Fruit fly (Drosophila melanogaster) whole organism, embryonic: ENCODE measurements around the gene pes.

ENCODE experiments used
- Atf6 ChIP-seq: fragments of 200-800 bp; sonication (Bioruptor generic); IDR thresholded peaks from 2 replicates; pipeline ENCODE4 v1.3.6; 2022; ENCODE audit warnings: missing biosample characterization, missing genetic modification characterization
- CG10321 ChIP-seq: fragments of 200-800 bp; sonication (Bioruptor generic); IDR thresholded peaks from 2 replicates; pipeline ENCODE4 v1.3.6; 2022; ENCODE audit warnings: missing biosample characterization, missing genetic modification characterization
- CG10431 ChIP-seq: fragments of 200-800 bp; sonication (Bioruptor generic); optimal IDR thresholded peaks from 3 replicates; lab custom pipeline; 2018; ENCODE audit warnings: missing biosample characterization, mild to moderate bottlenecking, missing genetic modification characterization
- CG12659 ChIP-seq: fragments of 200-800 bp; sonication (Bioruptor generic); optimal IDR thresholded peaks from 3 replicates; lab custom pipeline; 2017; ENCODE audit warnings: mild to moderate bottlenecking, missing biosample characterization, missing genetic modification reagents, missing genetic modification characterization
- CG12769 ChIP-seq: fragments of 200-800 bp; sonication (Bioruptor generic); optimal IDR thresholded peaks from 2 replicates; lab custom pipeline; 2019; ENCODE audit warnings: missing biosample characterization, mild to moderate bottlenecking, missing genetic modification characterization, moderate library complexity
- CG13296 ChIP-seq: fragments of 200-800 bp; sonication (Bioruptor generic); optimal IDR thresholded peaks from 3 replicates; lab custom pipeline; 2018; ENCODE audit warnings: missing biosample characterization, mild to moderate bottlenecking, missing genetic modification characterization
- CG16779 ChIP-seq: fragments of 200-800 bp; sonication (Bioruptor generic); IDR thresholded peaks from 2 replicates; pipeline ENCODE4 v1.3.6; 2022; ENCODE audit warnings: missing biosample characterization, missing genetic modification characterization
- CG18599 ChIP-seq: fragments of 200-800 bp; sonication (Bioruptor generic); optimal IDR thresholded peaks from 3 replicates; lab custom pipeline; 2017; ENCODE audit warnings: missing biosample characterization, missing genetic modification characterization, mild to moderate bottlenecking, moderate library complexity, missing genetic modification reagents
- CG2202 ChIP-seq: fragments of 200-800 bp; sonication (Bioruptor generic); optimal IDR thresholded peaks from 2 replicates; lab custom pipeline; 2018; ENCODE audit warnings: missing biosample characterization, mild to moderate bottlenecking, missing genetic modification characterization
- CG30403 ChIP-seq: fragments of 200-800 bp; sonication (Bioruptor generic); optimal IDR thresholded peaks from 3 replicates; lab custom pipeline; 2016; ENCODE audit warnings: missing biosample characterization, missing genetic modification characterization
- CG3281 ChIP-seq: fragments of 200-800 bp; sonication (Bioruptor generic); optimal IDR thresholded peaks from 3 replicates; lab custom pipeline; 2017; ENCODE audit warnings: missing biosample characterization, mild to moderate bottlenecking, missing genetic modification characterization
- CG42726 ChIP-seq: fragments of 200-800 bp; sonication (Bioruptor generic); IDR thresholded peaks from 2 replicates; pipeline ENCODE4 v1.3.6; 2022; ENCODE audit warnings: missing biosample characterization, missing genetic modification characterization; ENCODE audit not compliant: partially characterized antibody
- CG4424 ChIP-seq: fragments of 200-800 bp; sonication (Bioruptor generic); optimal IDR thresholded peaks from 3 replicates; lab custom pipeline; 2016; ENCODE audit warnings: missing biosample characterization, missing genetic modification characterization
- CG4707 ChIP-seq: fragments of 200-800 bp; sonication (Bioruptor generic); optimal IDR thresholded peaks from 2 replicates; lab custom pipeline; 2018; ENCODE audit warnings: missing biosample characterization, mild to moderate bottlenecking, missing genetic modification characterization, moderate library complexity
- CG5180 ChIP-seq: fragments of 200-800 bp; sonication (Bioruptor generic); optimal IDR thresholded peaks from 3 replicates; lab custom pipeline; 2017; ENCODE audit warnings: missing biosample characterization, missing genetic modification characterization, mild to moderate bottlenecking, moderate library complexity, missing genetic modification reagents
- CG6854 ChIP-seq: fragments of 200-800 bp; sonication (Bioruptor generic); optimal IDR thresholded peaks from 3 replicates; lab custom pipeline; 2017; ENCODE audit warnings: missing biosample characterization, mild to moderate bottlenecking, missing genetic modification characterization
- CG7786 ChIP-seq: fragments of 200-800 bp; sonication (Bioruptor generic); optimal IDR thresholded peaks from 2 replicates; lab custom pipeline; 2016; ENCODE audit warnings: missing biosample characterization, missing genetic modification characterization
- CG7963 ChIP-seq: fragments of 200-800 bp; sonication (Bioruptor generic); IDR thresholded peaks from 3 replicates; pipeline ENCODE4 v1.3.6; 2022; ENCODE audit warnings: missing biosample characterization, missing genetic modification characterization; ENCODE audit not compliant: partially characterized antibody
- CG8478 ChIP-seq: fragments of >200 bp; optimal IDR thresholded peaks from 2 replicates; lab custom pipeline; 2018
- CTCF ChIP-seq: fragments of 200-800 bp; sonication (Bioruptor generic); optimal IDR thresholded peaks from 2 replicates; lab custom pipeline; 2017; ENCODE audit warnings: missing biosample characterization, mild to moderate bottlenecking, missing genetic modification characterization, moderate library complexity
- CkIIα-i1 ChIP-seq: fragments of 200-800 bp; sonication (Bioruptor generic); IDR thresholded peaks from 2 replicates; pipeline ENCODE4 v1.3.6; 2022; ENCODE audit warnings: missing biosample characterization, missing genetic modification characterization
- Eip74EF ChIP-seq, 2 experiments: fragments of 200-800 bp in 1 of 2; fragments of >200 bp in 1 of 2; sonication (Bioruptor generic) in 1 of 2; optimal IDR thresholded peaks; 2 replicates each; lab custom pipeline; 2017 to 2019; ENCODE audit warnings: missing biosample characterization in 2 of 2, missing genetic modification characterization in 2 of 2, mild to moderate bottlenecking in 1 of 2, moderate library complexity in 1 of 2
- Gug ChIP-seq: fragments of 200-800 bp; sonication (Bioruptor generic); IDR thresholded peaks from 4 replicates; pipeline ENCODE4 v1.3.6; 2022; ENCODE audit warnings: missing biosample characterization, missing genetic modification characterization
- Hsf ChIP-seq: fragments of 200-800 bp; sonication (Bioruptor generic); optimal IDR thresholded peaks from 3 replicates; lab custom pipeline; 2016; ENCODE audit warnings: missing biosample characterization, missing genetic modification characterization
- Jarid2 ChIP-seq: fragments of 200-800 bp; sonication (Bioruptor generic); optimal IDR thresholded peaks from 3 replicates; lab custom pipeline; 2017; ENCODE audit warnings: mild to moderate bottlenecking, missing biosample characterization, missing genetic modification reagents, missing genetic modification characterization
- Mes4 ChIP-seq: fragments of 200-800 bp; sonication (Bioruptor generic); optimal IDR thresholded peaks from 2 replicates; lab custom pipeline; 2016; ENCODE audit warnings: missing biosample characterization, missing genetic modification characterization
- NK7.1 ChIP-seq: fragments of 200-800 bp; sonication (Bioruptor generic); optimal IDR thresholded peaks from 3 replicates; lab custom pipeline; 2016; ENCODE audit warnings: missing biosample characterization, missing genetic modification characterization
- Opbp ChIP-seq: fragments of 200-800 bp; sonication (Bioruptor generic); IDR thresholded peaks from 3 replicates; pipeline ENCODE4 v1.3.6; 2022; ENCODE audit warnings: missing biosample characterization, missing genetic modification characterization; ENCODE audit not compliant: partially characterized antibody
- Side ChIP-seq: fragments of 200-800 bp; sonication (Bioruptor generic); optimal IDR thresholded peaks from 2 replicates; lab custom pipeline; 2016; ENCODE audit warnings: missing biosample characterization, missing genetic modification characterization
- Sin3A ChIP-seq: fragments of >200 bp; optimal IDR thresholded peaks from 2 replicates; lab custom pipeline; 2018
- Sox100B ChIP-seq: fragments of 200-800 bp; sonication (Bioruptor generic); optimal IDR thresholded peaks from 3 replicates; lab custom pipeline; 2018; ENCODE audit warnings: missing biosample characterization, mild to moderate bottlenecking, missing genetic modification characterization
- Sox102F ChIP-seq: fragments of 200-800 bp; sonication (Bioruptor generic); optimal IDR thresholded peaks from 2 replicates; lab custom pipeline; 2018; ENCODE audit warnings: missing biosample characterization, mild to moderate bottlenecking, missing genetic modification characterization, moderate library complexity
- Usf ChIP-seq: fragments of 200-800 bp; sonication (Bioruptor generic); optimal IDR thresholded peaks from 2 replicates; lab custom pipeline; 2017; ENCODE audit warnings: missing genotype, missing biosample characterization, missing genetic modification characterization
- bigmax ChIP-seq: fragments of 200-800 bp; sonication (Bioruptor generic); optimal IDR thresholded peaks from 2 replicates; lab custom pipeline; 2018; ENCODE audit warnings: missing biosample characterization, mild to moderate bottlenecking, missing genetic modification characterization
- chn ChIP-seq: fragments of 200-800 bp; sonication (Bioruptor generic); optimal IDR thresholded peaks from 2 replicates; lab custom pipeline; 2016; ENCODE audit warnings: missing biosample characterization, missing genetic modification characterization
- crp ChIP-seq, 2 experiments: fragments of 200-800 bp; sonication (Bioruptor generic); optimal IDR thresholded peaks; 2 replicates in 1 of 2; 3 replicates in 1 of 2; lab custom pipeline; 2017; ENCODE audit warnings: missing biosample characterization in 2 of 2, missing genetic modification characterization in 2 of 2, mild to moderate bottlenecking in 1 of 2, moderate library complexity in 1 of 2
- eve ChIP-seq, 2 experiments: fragments of >200 bp; optimal IDR thresholded peaks; 2 replicates each; lab custom pipeline; 2017; ENCODE audit warnings: missing biosample characterization in 2 of 2, missing genetic modification characterization in 2 of 2
- eyg ChIP-seq: fragments of 200-800 bp; sonication (Bioruptor generic); optimal IDR thresholded peaks from 3 replicates; lab custom pipeline; 2016; ENCODE audit warnings: missing biosample characterization, missing genetic modification characterization
- fru ChIP-seq: fragments of >200 bp; optimal IDR thresholded peaks from 2 replicates; lab custom pipeline; 2017
- gsb-n ChIP-seq: fragments of 200-800 bp; sonication (Bioruptor generic); optimal IDR thresholded peaks from 3 replicates; lab custom pipeline; 2018; ENCODE audit warnings: missing biosample characterization, mild to moderate bottlenecking, missing genetic modification characterization
- h ChIP-seq: fragments of >200 bp; optimal IDR thresholded peaks from 2 replicates; lab custom pipeline; 2017
- hb ChIP-seq: fragments of 200-800 bp; sonication (Bioruptor generic); IDR thresholded peaks from 3 replicates; pipeline ENCODE4 v1.3.6; 2022; ENCODE audit warnings: missing biosample characterization, missing genetic modification characterization; ENCODE audit not compliant: partially characterized antibody
- hth ChIP-seq: fragments of >200 bp; optimal IDR thresholded peaks from 2 replicates; lab custom pipeline; 2017; ENCODE audit warnings: inconsistent platforms
- mam ChIP-seq: fragments of 200-800 bp; sonication (Bioruptor generic); optimal IDR thresholded peaks from 3 replicates; lab custom pipeline; 2016; ENCODE audit warnings: missing biosample characterization, missing genetic modification characterization
- nom ChIP-seq: fragments of 200-800 bp; sonication (Bioruptor generic); optimal IDR thresholded peaks from 2 replicates; lab custom pipeline; 2017; ENCODE audit warnings: missing biosample characterization, missing genetic modification characterization, mild to moderate bottlenecking, moderate library complexity, missing genetic modification reagents
- pita ChIP-seq: fragments of 200-800 bp; sonication (Bioruptor generic); optimal IDR thresholded peaks from 2 replicates; lab custom pipeline; 2017; ENCODE audit warnings: missing biosample characterization, mild to moderate bottlenecking, missing genetic modification characterization
- psq ChIP-seq: fragments of 200-800 bp; sonication (Bioruptor generic); optimal IDR thresholded peaks from 2 replicates; lab custom pipeline; 2017; ENCODE audit warnings: missing biosample characterization, missing genetic modification characterization
- sd ChIP-seq: fragments of 200-800 bp; sonication (Bioruptor generic); optimal IDR thresholded peaks from 3 replicates; lab custom pipeline; 2018; ENCODE audit warnings: missing biosample characterization, mild to moderate bottlenecking, missing genetic modification characterization, moderate library complexity
- sens ChIP-seq: fragments of 200-800 bp; sonication (Bioruptor generic); peaks from one replicate; lab custom pipeline; 2016; ENCODE audit warnings: missing biosample characterization, missing genetic modification characterization
- trh ChIP-seq: fragments of 200-800 bp; sonication (Bioruptor generic); optimal IDR thresholded peaks from 2 replicates; lab custom pipeline; 2016; ENCODE audit warnings: missing biosample characterization, missing genetic modification characterization

pes gene

dm6 chr2L:8001694-8002627 lies 8.0 kb upstream of the pes start (continued):
- peak; percentile 92 for TF ChIP-seq CG4707 (GFP tag; lab: Kevin White, UChicago)
- peak; percentile 95 for TF ChIP-seq sens (GFP tag; lab: Kevin White, UChicago)
- TF ChIP-seq gsb-n (tag; lab: Kevin White, UChicago), result peak; percentile 78
- peak; percentile 74 for TF ChIP-seq mam (GFP tag; lab: Kevin White, UChicago)
- TF ChIP-seq chn (GFP tag; lab: Kevin White, UChicago), result peak; percentile 80
- peak; percentile 83 for TF ChIP-seq Hsf
- peak; percentile 48 for TF ChIP-seq CTCF
- peak; percentile 93 for TF ChIP-seq CG4424 (GFP tag; lab: Kevin White, UChicago)
- peak; percentile 93 for TF ChIP-seq CG13296
- TF ChIP-seq CG7786, result peak; percentile 83
- TF ChIP-seq bigmax (GFP tag; lab: Kevin White, UChicago), result no peak
- TF ChIP-seq CG42726 (GFP tag; lab: Robert Waterston, UW), result no peak
- no peak for TF ChIP-seq h (lab: Kevin White, UChicago)
- peak; percentile 68 for TF ChIP-seq sd (tag; lab: Kevin White, UChicago)
- 0 out of 2 replicates have a peak, but pooled peaks have one; percentile 9 for TF ChIP-seq CkIIα-i1
- peak; percentile 84 for TF ChIP-seq nom
- peak; percentile 93 for TF ChIP-seq Sox100B (GFP tag; lab: Kevin White, UChicago)
- TF ChIP-seq CG5180 (GFP tag; lab: Kevin White, UChicago), result peak; percentile 82
- TF ChIP-seq psq (GFP tag; lab: Kevin White, UChicago), result peak; percentile 52
- TF ChIP-seq Gug (GFP tag; lab: Robert Waterston, UW), result peak; percentile 86
- peak; percentile 65 for TF ChIP-seq NK7.1 (GFP tag; lab: Kevin White, UChicago)
- peak; percentile 93 for TF ChIP-seq CG12659
- no peak for TF ChIP-seq hth (lab: Kevin White, UChicago)
- peak; percentile 91 for TF ChIP-seq CG3281 (GFP tag; lab: Kevin White, UChicago)
- no peak for TF ChIP-seq fru (lab: Kevin White, UChicago)
- peak; percentile 66 for TF ChIP-seq trh (GFP tag; lab: Kevin White, UChicago)
- no peak for TF ChIP-seq Opbp (GFP tag; lab: Robert Waterston, UW)
- TF ChIP-seq CG10321 (GFP tag; lab: Robert Waterston, UW), result peak; percentile 50; the same call in 1 of the 2 replicates
- TF ChIP-seq eyg (GFP tag; lab: Kevin White, UChicago), result peak; percentile 63
- TF ChIP-seq hb (GFP tag; lab: Robert Waterston, UW), result no peak
- TF ChIP-seq CG10431, result no peak
- TF ChIP-seq CG16779 (GFP tag; lab: Robert Waterston, UW), result 0 out of 2 replicates have a peak, but pooled peaks have one; percentile 36
- TF ChIP-seq Sox102F, result peak; percentile 80
- TF ChIP-seq Usf (GFP tag; lab: Kevin White, UChicago), result peak; percentile 57
- peak; percentile 85 for TF ChIP-seq CG6854 (GFP tag; lab: Kevin White, UChicago)
- peak; percentile 70 for TF ChIP-seq Mes4
- TF ChIP-seq pita (GFP tag; lab: Kevin White, UChicago), result no peak
- no peak for TF ChIP-seq CG7963 (GFP tag; lab: Robert Waterston, UW)
- TF ChIP-seq CG12769 (tag; lab: Kevin White, UChicago), result peak; percentile 35
- TF ChIP-seq Side, result peak; percentile 82
- TF ChIP-seq Sin3A (lab: Kevin White, UChicago), result no peak
- TF ChIP-seq Jarid2 (GFP tag; lab: Kevin White, UChicago), result peak; percentile 71
- TF ChIP-seq Atf6 (GFP tag; lab: Robert Waterston, UW), result peak; percentile 88
- peak in 1 of 2 experiments; percentile 94 for TF ChIP-seq eve (GFP tag; optimal IDR thresholded peaks at IDR 0.05; lab: Kevin White, UChicago)
- peak; percentile 89 for TF ChIP-seq CG18599 (GFP tag; lab: Kevin White, UChicago)
- TF ChIP-seq CG8478 (lab: Kevin White, UChicago), result no peak
- TF ChIP-seq Eip74EF (GFP tag; optimal IDR thresholded peaks at IDR 0.05; lab: Kevin White, UChicago), result peak in 1 of 2 experiments; percentile 90
- TF ChIP-seq crp (GFP tag; optimal IDR thresholded peaks at IDR 0.05; lab: Kevin White, UChicago), result peak in 1 of 2 experiments; percentile 40
- TF ChIP-seq CG2202 (tag; lab: Kevin White, UChicago), result peak; percentile 56
- TF ChIP-seq CG30403 (GFP tag; lab: Kevin White, UChicago), result peak; percentile 94
